Worm (Caenorhabditis elegans): Measurements from ENCODE around the gene F23H12.5.

The F23H12.5 gene

ce11 chrV:12331820-12332219 is 26.6 kb upstream of the F23H12.5 start:
- TF ChIP-seq dve-1 (tag; optimal IDR thresholded peaks at IDR 0.05) = no peak
- TF ChIP-seq hlh-13 (GFP tag; optimal IDR thresholded peaks at IDR 0.05) = peak; percentile 16
- no peak for TF ChIP-seq hlh-8 (tag; optimal IDR thresholded peaks at IDR 0.05)
- no peak for TF ChIP-seq pat-9 (tag; optimal IDR thresholded peaks at IDR 0.05)
- no peak for TF ChIP-seq tbx-2 (tag; optimal IDR thresholded peaks at IDR 0.05)
- no peak for TF ChIP-seq pha-4 (tag; optimal IDR thresholded peaks at IDR 0.05)
- no peak for TF ChIP-seq ttx-3 (tag; optimal IDR thresholded peaks at IDR 0.05)
- TF ChIP-seq sox-2 (GFP tag; IDR thresholded peaks at IDR 0.05) = no peak
- TF ChIP-seq elt-4 (tag; optimal IDR thresholded peaks at IDR 0.05) = no peak
- peak; percentile 22 for TF ChIP-seq madf-2 (tag; optimal IDR thresholded peaks at IDR 0.05)
- TF ChIP-seq syd-9 (tag; optimal IDR thresholded peaks at IDR 0.05) = no peak
- TF ChIP-seq zip-5 (tag; optimal IDR thresholded peaks at IDR 0.05) = no peak
- peak; percentile 40 for TF ChIP-seq che-1 (tag; optimal IDR thresholded peaks at IDR 0.05)

- TF ChIP-seq tbx-7 (tag; optimal IDR thresholded peaks at IDR 0.05) = no peak
- no peak for TF ChIP-seq odd-2 (tag; optimal IDR thresholded peaks at IDR 0.05)
- no peak for TF ChIP-seq Y22D7AL.16 (tag; optimal IDR thresholded peaks at IDR 0.05)
- no peak for TF ChIP-seq pag-3 (tag; optimal IDR thresholded peaks at IDR 0.05; ENCODE audit: borderline replicate concordance)
- peak; percentile 4 for TF ChIP-seq unc-55 (GFP tag; optimal IDR thresholded peaks at IDR 0.05)
- no peak for TF ChIP-seq madf-2 (tag; optimal IDR thresholded peaks at IDR 0.05)
Observed at ce11 chrV:12334387-12334786, 24.1 kb upstream of the F23H12.5 start.

- no peak for TF ChIP-seq gmeb-2 (tag; optimal IDR thresholded peaks at IDR 0.05)
- TF ChIP-seq unc-55 (GFP tag; optimal IDR thresholded peaks at IDR 0.05) = no peak
Observed at ce11 chrV:12337894-12338293, 20.6 kb upstream of the F23H12.5 start, which contains the start of gene twk-13. Gene twk-13 (minus strand): TSS chrV:12337994.

- TF ChIP-seq K09A11.1 (tag; optimal IDR thresholded peaks at IDR 0.05; ENCODE audit: insufficient read depth) (no peak), Y22D7AL.16 (tag; optimal IDR thresholded peaks at IDR 0.05) (peak; percentile 22), che-1 (tag; optimal IDR thresholded peaks at IDR 0.05) (no peak), F13H6.1 (tag; optimal IDR thresholded peaks at IDR 0.05) (peak; percentile 27), ceh-19 (GFP tag; optimal IDR thresholded peaks at IDR 0.05) (peak; percentile 58), gmeb-2 (tag; optimal IDR thresholded peaks at IDR 0.05) (peak; percentile 31), nfya-1 (tag; optimal IDR thresholded peaks at IDR 0.05) (peak; percentile 80), sox-2 (GFP tag; IDR thresholded peaks at IDR 0.05) (no peak), ceh-2 (tag; optimal IDR thresholded peaks at IDR 0.05) (peak; percentile 25), fax-1 (tag; optimal IDR thresholded peaks at IDR 0.05) (peak; percentile 57), ceh-9 (tag; optimal IDR thresholded peaks at IDR 0.05) (no peak), ttx-3 (tag; optimal IDR thresholded peaks at IDR 0.05) (no peak), hlh-15 (tag; optimal IDR thresholded peaks at IDR 0.05) (no peak), T23F11.4 (GFP tag; optimal IDR thresholded peaks at IDR 0.05) (peak; percentile 17), pros-1 (tag; optimal IDR thresholded peaks at IDR 0.05) (no peak), ceh-18 (tag; optimal IDR thresholded peaks at IDR 0.05) (peak; percentile 41), tbx-2 (tag; optimal IDR thresholded peaks at IDR 0.05) (peak; percentile 80), lin-11 (tag; optimal IDR thresholded peaks at IDR 0.05) (peak; percentile 40), sdc-2 (tag; optimal IDR thresholded peaks at IDR 0.05) (no peak), hlh-13 (GFP tag; optimal IDR thresholded peaks at IDR 0.05) (peak; percentile 29), C08G9.2 (tag; optimal IDR thresholded peaks at IDR 0.05) (peak; percentile 38), pha-4 (tag; optimal IDR thresholded peaks at IDR 0.05) (no peak), hlh-30 (tag; optimal IDR thresholded peaks at IDR 0.05; ENCODE audit: insufficient read depth) (peak; percentile 25), ztf-16 (tag; optimal IDR thresholded peaks at IDR 0.05) (peak; percentile 58), madf-2 (tag; optimal IDR thresholded peaks at IDR 0.05) (peak; percentile 51), pat-9 (tag; optimal IDR thresholded peaks at IDR 0.05) (peak; percentile 39), mec-3 (tag; optimal IDR thresholded peaks at IDR 0.05; ENCODE audit: borderline replicate concordance) (no peak), ceh-34 (tag; optimal IDR thresholded peaks at IDR 0.05) (peak; percentile 77), unc-3 (GFP tag; conservative IDR thresholded peaks at IDR 0.05) (no peak), unc-3 (tag; optimal IDR thresholded peaks at IDR 0.05) (no peak), ama-1 (optimal IDR thresholded peaks at IDR 0.05) (no peak), pax-1 (tag; optimal IDR thresholded peaks at IDR 0.05) (no peak), K02D7.2 (tag; optimal IDR thresholded peaks at IDR 0.05) (no peak), ets-4 (tag; optimal IDR thresholded peaks at IDR 0.05) (no peak), unc-42 (tag; optimal IDR thresholded peaks at IDR 0.05) (peak; percentile 63), ceh-24 (tag; optimal IDR thresholded peaks at IDR 0.05) (no peak)
Observed at ce11 chrV:12343419-12343969, 15.0 kb upstream of the F23H12.5 start, which contains the start of gene tomm-20. Gene tomm-20 (minus strand): TSS chrV:12343469.
